Worm (Caenorhabditis elegans) whole organism, young adult: ENCODE data around the gene pix-1.

Experiments
- B0261.1 ChIP-seq: sonication (generic microtip); optimal IDR thresholded peaks from 2 replicates; lab custom pipeline; 2016; ENCODE audit warnings: mild to moderate bottlenecking, missing genetic modification characterization, moderate library complexity, missing compliant biosample characterization
- C17E4.6 ChIP-seq: fragments of 200-800 bp; sonication (Bioruptor generic); IDR thresholded peaks from 2 replicates; pipeline ENCODE4 v1.3.6; 2022; ENCODE audit warnings: missing genetic modification reagents, missing genetic modification characterization, missing compliant biosample characterization
- F10E7.11 ChIP-seq: sonication (generic microtip); optimal IDR thresholded peaks from 2 replicates; lab custom pipeline; 2017; ENCODE audit warnings: mild to moderate bottlenecking, missing genetic modification characterization, moderate library complexity, missing compliant biosample characterization
- F52B5.7 ChIP-seq: sonication (generic microtip); optimal IDR thresholded peaks from 2 replicates; lab custom pipeline; 2016; ENCODE audit warnings: mild to moderate bottlenecking, missing genetic modification characterization, missing compliant biosample characterization
- F57C9.4 ChIP-seq: sonication (generic microtip); optimal IDR thresholded peaks from 2 replicates; lab custom pipeline; 2017; ENCODE audit warnings: mild to moderate bottlenecking, missing genetic modification characterization, missing compliant biosample characterization
- K12H6.12 ChIP-seq: fragments of 200-800 bp; sonication (Bioruptor generic); optimal IDR thresholded peaks from 2 replicates; lab custom pipeline; 2018; ENCODE audit warnings: mild to moderate bottlenecking, missing genetic modification characterization, missing compliant biosample characterization
- Y67H2A.10 ChIP-seq: fragments of 200-800 bp; sonication (Bioruptor generic); conservative IDR thresholded peaks from 2 replicates; pipeline ENCODE4 v1.3.6; 2022; ENCODE audit warnings: missing genetic modification reagents, missing genetic modification characterization, missing compliant biosample characterization
- Y79H2A.3 ChIP-seq: fragments of 200-800 bp; sonication (Bioruptor generic); conservative IDR thresholded peaks from 2 replicates; pipeline ENCODE4 v1.3.6; 2022; ENCODE audit warnings: missing genetic modification reagents, missing genetic modification characterization, missing compliant biosample characterization
- aptf-2 ChIP-seq: fragments of 200-800 bp; sonication (Bioruptor generic); conservative IDR thresholded peaks from 2 replicates; pipeline ENCODE4 v1.3.6; 2022; ENCODE audit warnings: missing genetic modification reagents, missing genetic modification characterization, missing compliant biosample characterization
- bed-1 ChIP-seq: fragments of 200-800 bp; sonication (Bioruptor generic); IDR thresholded peaks from 2 replicates; pipeline ENCODE4 v1.3.6; 2022; ENCODE audit warnings: missing genetic modification reagents, missing genetic modification characterization, missing compliant biosample characterization
- bed-2 ChIP-seq: fragments of 200-800 bp; sonication (Bioruptor generic); IDR thresholded peaks from 2 replicates; pipeline ENCODE4 v1.3.6; 2022; ENCODE audit warnings: missing genetic modification reagents, missing genetic modification characterization, missing compliant biosample characterization
- cebp-2 ChIP-seq: fragments of 200-800 bp; sonication (Bioruptor generic); IDR thresholded peaks from 2 replicates; pipeline ENCODE4 v1.3.6; 2022; ENCODE audit warnings: missing genetic modification characterization, missing compliant biosample characterization
- ceh-100 ChIP-seq: fragments of 200-800 bp; sonication (Bioruptor generic); IDR thresholded peaks from 2 replicates; pipeline ENCODE4 v1.3.6; 2022; ENCODE audit warnings: missing genetic modification reagents, missing genetic modification characterization, missing compliant biosample characterization
- ceh-27 ChIP-seq: fragments of 200-800 bp; sonication (Bioruptor generic); optimal IDR thresholded peaks from 2 replicates; lab custom pipeline; 2018; ENCODE audit warnings: mild to moderate bottlenecking, missing genetic modification characterization, moderate library complexity, missing compliant biosample characterization
- ceh-40 ChIP-seq: fragments of 200-800 bp; sonication (Bioruptor generic); IDR thresholded peaks from 2 replicates; pipeline ENCODE4 v1.3.6; 2022; ENCODE audit warnings: missing genetic modification characterization, missing compliant biosample characterization
- dox-1 ChIP-seq: fragments of 200-800 bp; sonication (Bioruptor generic); IDR thresholded peaks from 2 replicates; pipeline ENCODE4 v1.3.6; 2022; ENCODE audit warnings: missing genetic modification reagents, missing genetic modification characterization, missing compliant biosample characterization
- dpff-1 ChIP-seq: sonication (generic microtip); optimal IDR thresholded peaks from 2 replicates; lab custom pipeline; 2017; ENCODE audit warnings: mild to moderate bottlenecking, missing genetic modification characterization, missing compliant biosample characterization
- egl-18 ChIP-seq: fragments of 200-800 bp; sonication (Bioruptor generic); IDR thresholded peaks from 2 replicates; pipeline ENCODE4 v1.3.6; 2022; ENCODE audit warnings: missing genetic modification reagents, missing genetic modification characterization, missing compliant biosample characterization
- egl-44 ChIP-seq: fragments of 200-800 bp; sonication (Bioruptor generic); IDR thresholded peaks from 2 replicates; pipeline ENCODE4 v1.3.6; 2022; ENCODE audit warnings: missing genetic modification reagents, missing genetic modification characterization, missing compliant biosample characterization
- egrh-3 ChIP-seq: fragments of 200-800 bp; sonication (Bioruptor generic); IDR thresholded peaks from 2 replicates; pipeline ENCODE4 v1.3.6; 2022; ENCODE audit warnings: missing genetic modification reagents, missing genetic modification characterization, missing compliant biosample characterization
- ekl-4 ChIP-seq: fragments of 200-800 bp; sonication (Bioruptor generic); IDR thresholded peaks from 2 replicates; pipeline ENCODE4 v1.3.6; 2022; ENCODE audit warnings: missing genetic modification reagents, missing genetic modification characterization, missing compliant biosample characterization
- him-1 ChIP-seq: sonication (generic microtip); optimal IDR thresholded peaks from 2 replicates; lab custom pipeline; 2016; ENCODE audit warnings: missing genotype, missing genetic modification reagents, missing genetic modification characterization, missing compliant biosample characterization
- hlh-12 ChIP-seq: sonication (generic microtip); optimal IDR thresholded peaks from 2 replicates; lab custom pipeline; 2016; ENCODE audit warnings: missing genetic modification characterization, missing compliant biosample characterization
- hmg-1.2 ChIP-seq: fragments of 200-800 bp; sonication (Bioruptor generic); IDR thresholded peaks from 2 replicates; pipeline ENCODE4 v1.3.6; 2022; ENCODE audit warnings: missing genetic modification reagents, missing genetic modification characterization, missing compliant biosample characterization
- let-607 ChIP-seq, 2 experiments: fragments of 200-800 bp in 1 of 2; sonication (Bioruptor generic) in 1 of 2; sonication (generic microtip) in 1 of 2; optimal IDR thresholded peaks; 2 replicates each; lab custom pipeline; 2016 to 2018; ENCODE audit warnings: mild to moderate bottlenecking in 2 of 2, missing compliant biosample characterization in 2 of 2, missing genetic modification characterization in 2 of 2, moderate library complexity in 2 of 2, missing genotype in 1 of 2
- madf-6 ChIP-seq: fragments of 200-800 bp; sonication (Bioruptor generic); IDR thresholded peaks from 2 replicates; pipeline ENCODE4 v1.3.6; 2022; ENCODE audit warnings: missing genetic modification reagents, missing genetic modification characterization, missing compliant biosample characterization
- nfya-2 ChIP-seq: fragments of 200-800 bp; sonication (Bioruptor generic); IDR thresholded peaks from 2 replicates; pipeline ENCODE4 v1.3.6; 2022; ENCODE audit warnings: missing genetic modification reagents, missing genetic modification characterization, missing compliant biosample characterization
- nhr-27 ChIP-seq: fragments of 200-800 bp; sonication (Bioruptor generic); optimal IDR thresholded peaks from 2 replicates; lab custom pipeline; 2018; ENCODE audit warnings: mild to moderate bottlenecking, missing genetic modification characterization, moderate library complexity, missing compliant biosample characterization
- nhr-80 ChIP-seq: sonication (generic microtip); optimal IDR thresholded peaks from 2 replicates; lab custom pipeline; 2016; ENCODE audit warnings: missing genetic modification characterization, missing compliant biosample characterization
- pha-4 ChIP-seq: fragments of 150-350 bp; sonication (generic microtip); optimal IDR thresholded peaks from 2 replicates; lab custom pipeline; 2014; ENCODE audit warnings: missing biosample characterization, missing genetic modification reagents, missing genetic modification characterization
- rcor-1 ChIP-seq: fragments of 200-800 bp; sonication (Bioruptor generic); IDR thresholded peaks from 2 replicates; pipeline ENCODE4 v1.3.6; 2022; ENCODE audit warnings: missing genetic modification reagents, missing genetic modification characterization, missing compliant biosample characterization
- repo-1 ChIP-seq: sonication (generic microtip); optimal IDR thresholded peaks from 2 replicates; lab custom pipeline; 2017; ENCODE audit warnings: mild to moderate bottlenecking, missing genetic modification characterization, missing compliant biosample characterization
- sdz-38 ChIP-seq: sonication (generic microtip); optimal IDR thresholded peaks from 2 replicates; lab custom pipeline; 2016; ENCODE audit warnings: missing genotype, missing genetic modification characterization, missing compliant biosample characterization
- snpc-1.1 ChIP-seq: sonication (generic microtip); optimal IDR thresholded peaks from 2 replicates; lab custom pipeline; 2017; ENCODE audit warnings: missing genetic modification characterization, mild to moderate bottlenecking, missing compliant biosample characterization, antibody characterized with exemption, moderate library complexity, missing genotype, missing genetic modification reagents; ENCODE audit not compliant: insufficient read depth
- snpc-1.3 ChIP-seq: sonication (generic microtip); optimal IDR thresholded peaks from 2 replicates; lab custom pipeline; 2017; ENCODE audit warnings: missing genetic modification characterization, mild to moderate bottlenecking, missing compliant biosample characterization, antibody characterized with exemption, moderate library complexity, missing genotype, missing genetic modification reagents; ENCODE audit not compliant: insufficient read depth
- snpc-3.4 ChIP-seq: sonication (generic microtip); optimal IDR thresholded peaks from 2 replicates; lab custom pipeline; 2017; ENCODE audit warnings: missing genetic modification characterization, mild to moderate bottlenecking, missing compliant biosample characterization, antibody characterized with exemption, moderate library complexity, missing genotype, missing genetic modification reagents
- snpc-4 ChIP-seq, 5 experiments: fragments of 150-350 bp in 1 of 5; sonication (generic microtip) in 4 of 5; optimal IDR thresholded peaks; 2 replicates each; lab custom pipeline; 2014 to 2018; ENCODE audit warnings: missing genetic modification characterization in 5 of 5, missing biosample characterization in 3 of 5, antibody characterized with exemption in 2 of 5, mild to moderate bottlenecking in 2 of 5, missing compliant biosample characterization in 2 of 5, missing genotype in 2 of 5, moderate library complexity in 2 of 5, missing genetic modification reagents in 1 of 5
- tbp1 ChIP-seq: fragments of 200-800 bp; sonication (Bioruptor generic); optimal IDR thresholded peaks from 2 replicates; lab custom pipeline; 2018; ENCODE audit warnings: mild to moderate bottlenecking, missing genetic modification characterization, missing compliant biosample characterization
- unc-62 ChIP-seq: fragments of 150-350 bp; optimal IDR thresholded peaks from 2 replicates; lab custom pipeline; 2014; ENCODE audit warnings: missing biosample characterization, missing genetic modification reagents, missing genetic modification characterization
- ztf-22 ChIP-seq: fragments of 200-800 bp; sonication (Bioruptor generic); optimal IDR thresholded peaks from 2 replicates; lab custom pipeline; 2018; ENCODE audit warnings: mild to moderate bottlenecking, missing genetic modification characterization, moderate library complexity, missing compliant biosample characterization
- ztf-3 ChIP-seq: fragments of 200-800 bp; sonication (Bioruptor generic); optimal IDR thresholded peaks from 2 replicates; lab custom pipeline; 2018; ENCODE audit warnings: mild to moderate bottlenecking, missing genetic modification characterization, missing compliant biosample characterization

pix-1 gene

DNA sequence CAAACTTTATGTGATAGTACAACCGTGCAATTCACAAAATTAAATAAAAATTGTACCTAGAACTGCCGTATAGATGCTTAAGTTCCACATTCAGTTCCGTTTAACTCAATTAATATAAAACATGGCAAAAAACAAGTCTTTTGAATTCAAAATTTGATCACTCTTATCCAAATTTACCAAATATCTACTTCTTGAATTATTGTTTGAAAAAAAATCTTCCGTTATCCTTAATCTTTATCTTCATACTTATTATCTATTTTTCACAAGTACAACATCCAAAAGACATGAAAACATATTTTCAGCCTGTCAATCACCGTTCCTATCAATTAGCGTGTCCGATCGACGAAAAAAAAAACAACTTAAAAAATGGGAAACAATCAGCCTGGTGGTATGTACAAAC lies 28.4 kb downstream of the pix-1 start, which contains the start of gene aakb-1:
Gene aakb-1, plus strand, starts transcription at position 301 of the 400 bp plus-strand sequence.
- no peak for TF ChIP-seq snpc-3.4 (tag; lab: Kevin White, UChicago)
- no peak for TF ChIP-seq dpff-1 (tag; lab: Kevin White, UChicago)
- no peak for TF ChIP-seq Y79H2A.3 (GFP tag; lab: Robert Waterston, UW)
- no peak for TF ChIP-seq egl-44 (GFP tag; lab: Robert Waterston, UW)
- TF ChIP-seq hlh-12 (tag; lab: Kevin White, UChicago) = no peak
- TF ChIP-seq nhr-27 = no peak
- no peak for TF ChIP-seq snpc-1.3 (tag; lab: Kevin White, UChicago)
- no peak for TF ChIP-seq F10E7.11 (tag; lab: Kevin White, UChicago)
- no peak for TF ChIP-seq egl-18 (GFP tag; lab: Robert Waterston, UW)
- no peak for TF ChIP-seq repo-1
- no peak for TF ChIP-seq ceh-27 (GFP tag; lab: Kevin White, UChicago)
- TF ChIP-seq snpc-1.1 (tag; lab: Kevin White, UChicago) = no peak
- no peak for TF ChIP-seq ekl-4
- TF ChIP-seq rcor-1 (GFP tag; lab: Robert Waterston, UW) = no peak
- no peak for TF ChIP-seq bed-1 (GFP tag; lab: Robert Waterston, UW)

DNA sequence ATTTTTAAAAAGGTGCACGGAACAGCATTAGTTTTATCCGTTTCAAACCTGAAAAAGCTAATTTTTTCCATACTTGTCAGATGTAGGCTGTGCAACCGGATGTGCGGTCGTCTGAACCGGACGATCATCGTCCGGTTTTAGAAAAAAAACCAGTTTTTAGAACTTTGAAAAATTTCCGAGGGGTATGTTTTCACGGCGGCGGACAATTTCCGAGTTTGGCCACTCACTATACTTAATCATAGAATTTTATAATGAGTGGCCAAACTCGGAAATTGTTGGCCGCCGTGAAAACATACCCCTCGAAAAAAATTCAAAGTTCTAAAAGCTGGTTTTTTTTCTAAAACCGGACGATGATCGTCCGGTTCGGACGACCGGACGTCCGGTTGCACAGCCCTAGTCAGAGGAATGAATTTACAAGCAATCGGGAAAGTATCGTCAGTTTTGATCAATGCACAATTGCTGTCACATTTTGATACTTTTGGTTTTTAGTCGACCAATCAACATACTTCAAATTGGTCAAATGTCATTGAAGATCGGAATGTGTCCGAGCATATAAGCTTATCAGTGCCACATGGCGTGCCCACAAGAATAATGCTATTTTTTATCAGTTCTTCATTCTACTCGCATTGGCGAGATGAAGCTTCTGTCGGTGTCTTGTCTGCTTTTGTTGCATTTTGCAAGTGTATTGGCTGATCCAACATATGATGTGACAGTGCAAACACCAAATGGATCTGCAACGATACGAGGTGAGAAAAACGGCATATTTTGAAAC lies 32.8 kb downstream of the pix-1 start, which contains the start of gene cest-13:
Gene cest-13, plus strand, starts transcription at position 562 of the 772 bp plus-strand sequence.
- TF ChIP-seq cebp-2 (no peak), bed-2 (GFP tag; lab: Robert Waterston, UW) (no peak), egl-18 (GFP tag; lab: Robert Waterston, UW) (no peak), pha-4 (tag; lab: Kevin White, UChicago) (no peak), aptf-2 (GFP tag; lab: Robert Waterston, UW) (no peak), snpc-4 (GFP tag; optimal IDR thresholded peaks at IDR 0.05; lab: Kevin White, UChicago) (no peak), snpc-4 (tag; optimal IDR thresholded peaks at IDR 0.05; lab: Kevin White, UChicago) (peak in 2 of 4 experiments; percentile 80 to 86), ceh-40 (no peak), hmg-1.2 (GFP tag; lab: Robert Waterston, UW) (peak; percentile 48), tbp1 (GFP tag; lab: Kevin White, UChicago) (peak; percentile 3), dox-1 (peak; percentile 50), nhr-80 (tag; lab: Kevin White, UChicago) (peak; percentile 71)

DNA sequence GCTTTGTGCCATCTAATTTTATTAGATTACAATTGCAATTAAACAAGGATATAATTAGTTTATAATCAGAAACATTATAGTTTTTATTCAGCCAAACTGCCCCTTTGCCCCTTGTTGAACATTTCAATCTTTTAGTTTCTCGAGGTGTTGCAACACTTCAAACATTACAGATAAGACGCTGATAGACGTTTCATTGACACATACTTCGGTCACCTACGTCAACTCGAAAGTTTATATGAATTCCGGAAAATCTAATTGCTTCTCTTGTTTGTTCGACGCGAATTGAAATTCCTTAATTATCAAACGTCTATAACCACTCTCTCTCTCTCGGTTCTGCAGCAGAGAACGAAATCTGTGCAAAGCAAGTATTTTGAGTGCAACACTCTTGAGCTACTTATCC lies 40.2 kb downstream of the pix-1 start:
- TF ChIP-seq ztf-22 (GFP tag; lab: Kevin White, UChicago) = peak; percentile 9
- TF ChIP-seq F57C9.4 (tag; lab: Kevin White, UChicago) = no peak
- peak; percentile 95 for TF ChIP-seq unc-62
- peak; percentile 62 for TF ChIP-seq nhr-80 (tag; lab: Kevin White, UChicago)

DNA sequence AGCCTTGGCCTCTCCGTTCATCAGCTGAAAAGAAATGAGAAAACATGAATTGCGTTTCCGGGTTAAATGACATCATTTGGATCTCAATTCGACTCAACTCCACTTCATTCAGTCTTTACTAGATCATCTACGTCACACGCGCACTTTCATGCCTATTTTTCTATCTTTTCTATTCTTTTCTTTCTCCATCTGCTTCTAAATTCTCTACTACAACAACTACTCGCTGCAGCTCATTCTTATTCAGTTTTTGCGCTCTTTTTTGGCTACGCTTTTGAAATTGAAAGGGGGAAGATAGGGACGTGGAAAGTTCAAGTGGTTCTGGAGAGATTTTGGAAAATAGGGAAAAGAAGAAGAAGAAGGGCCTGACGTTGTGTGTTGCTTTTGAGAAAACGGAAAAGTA lies 41.5 kb downstream of the pix-1 start:
- TF ChIP-seq C17E4.6 = no peak
- no peak for TF ChIP-seq hmg-1.2 (GFP tag; lab: Robert Waterston, UW)
- no peak for TF ChIP-seq sdz-38 (tag; lab: Kevin White, UChicago)
- no peak for TF ChIP-seq egrh-3 (GFP tag; lab: Robert Waterston, UW)
- TF ChIP-seq tbp1 (GFP tag; lab: Kevin White, UChicago) = no peak
- no peak for TF ChIP-seq Y79H2A.3 (GFP tag; lab: Robert Waterston, UW)
- TF ChIP-seq let-607 (tag; optimal IDR thresholded peaks at IDR 0.05; lab: Kevin White, UChicago) = no peak
- TF ChIP-seq bed-2 (GFP tag; lab: Robert Waterston, UW) = no peak
- TF ChIP-seq ceh-27 (GFP tag; lab: Kevin White, UChicago) = no peak
- TF ChIP-seq bed-1 (GFP tag; lab: Robert Waterston, UW) = no peak
- TF ChIP-seq ztf-3 (GFP tag; lab: Kevin White, UChicago) = no peak
- TF ChIP-seq F52B5.7 (tag; lab: Kevin White, UChicago) = no peak
- no peak for TF ChIP-seq nfya-2 (GFP tag; lab: Robert Waterston, UW)
- peak; percentile 63 for TF ChIP-seq K12H6.12 (tag; lab: Kevin White, UChicago)
- TF ChIP-seq ceh-100 = no peak
- no peak for TF ChIP-seq madf-6 (GFP tag; lab: Robert Waterston, UW)
- no peak for TF ChIP-seq B0261.1 (tag; lab: Kevin White, UChicago)
- no peak for TF ChIP-seq ceh-40
- TF ChIP-seq Y67H2A.10 (GFP tag; lab: Robert Waterston, UW) = no peak
- TF ChIP-seq ekl-4 = no peak
- no peak for TF ChIP-seq him-1 (tag; lab: Kevin White, UChicago)
